Fruit fly (Drosophila melanogaster): ENCODE measurements around the gene sty.

dm6 chr3L:3377247-3377964 lies 47.3 kb downstream of the sty start:
- TF ChIP-seq svp (GFP tag), result no peak
- no peak for TF ChIP-seq CG10669 (GFP tag; optimal IDR thresholded peaks at IDR 0.05)
- TF ChIP-seq ss (GFP tag; optimal IDR thresholded peaks at IDR 0.05), result no peak
- no peak for TF ChIP-seq CG6854 (GFP tag; optimal IDR thresholded peaks at IDR 0.05)
